Worm (Caenorhabditis elegans) whole organism, early embryonic: ENCODE results near the gene C31E10.5.

ENCODE experiments used
- F13C5.2 ChIP-seq: sonication (generic microtip); optimal IDR thresholded peaks from 2 replicates; lab custom pipeline; 2017; ENCODE audit warnings: mild to moderate bottlenecking, missing genetic modification characterization, inconsistent platforms, missing compliant biosample characterization
- ama-1 ChIP-seq: fragments of 150-350 bp; optimal IDR thresholded peaks from 2 replicates; lab custom pipeline; 2014
- flt-1 ChIP-seq: fragments of 200-800 bp; sonication (Bioruptor generic); IDR thresholded peaks from 2 replicates; pipeline ENCODE4 v1.3.6; 2022; ENCODE audit warnings: missing genetic modification characterization, missing compliant biosample characterization
- sea-1 ChIP-seq: fragments of 200-800 bp; sonication (Bioruptor generic); conservative IDR thresholded peaks from 2 replicates; pipeline ENCODE4 v1.3.6; 2022; ENCODE audit warnings: missing genetic modification characterization, missing compliant biosample characterization

- TF ChIP-seq flt-1, result no peak
- no peak for TF ChIP-seq ama-1 (lab: Kevin White, UChicago)
- TF ChIP-seq sea-1 (GFP tag; lab: Robert Waterston, UW), result no peak
- TF ChIP-seq F13C5.2 (tag; lab: Kevin White, UChicago), result no peak
These were observed 33.8 kb upstream of the C31E10.5 start for ce11 chrX:14029392-14029791.
